Fruit fly (Drosophila melanogaster): Measurements from ENCODE around the gene NijA.

DNA sequence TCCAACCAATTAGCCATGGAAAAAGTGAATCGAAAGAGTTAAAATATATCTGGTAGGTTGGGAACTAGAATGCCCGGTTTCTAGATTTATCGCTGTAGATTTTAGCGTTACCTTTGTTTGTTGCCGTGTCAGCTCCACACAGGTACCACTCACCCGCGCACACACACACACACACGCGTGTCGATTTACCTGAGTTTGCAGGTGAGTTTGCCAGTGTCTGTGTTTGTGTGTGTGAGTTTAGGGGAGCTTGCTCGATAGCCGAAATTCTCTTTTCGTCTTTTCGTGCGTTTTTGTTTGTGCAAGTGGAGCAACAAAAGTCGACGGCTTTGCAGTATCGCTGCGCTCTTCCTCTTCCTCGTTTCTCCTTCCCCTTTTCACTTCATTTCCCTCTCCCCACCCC lies 29.3 kb downstream of the NijA start:
- TF ChIP-seq psq (optimal IDR thresholded peaks at IDR 0.05), result no peak
- TF ChIP-seq pan (optimal IDR thresholded peaks at IDR 0.05), result no peak
- no peak for TF ChIP-seq usp (GFP tag; optimal IDR thresholded peaks at IDR 0.05)
